Worm (Caenorhabditis elegans) whole organism, early embryonic: ENCODE results near the gene xbx-6.

Experiments
- B0310.2 ChIP-seq: sonication (generic microtip); optimal IDR thresholded peaks from 2 replicates; lab custom pipeline; 2016; ENCODE audit warnings: mild to moderate bottlenecking, missing genetic modification characterization, missing compliant biosample characterization
- ceh-36 ChIP-seq: sonication (generic microtip); optimal IDR thresholded peaks from 2 replicates; lab custom pipeline; 2016; ENCODE audit warnings: missing genetic modification characterization, inconsistent platforms, missing compliant biosample characterization
- hmg-4 ChIP-seq: fragments of 200-800 bp; sonication (Bioruptor generic); optimal IDR thresholded peaks from 2 replicates; lab custom pipeline; 2018; ENCODE audit warnings: mild to moderate bottlenecking, missing genetic modification characterization, missing compliant biosample characterization
- pes-1 ChIP-seq: fragments of 200-800 bp; sonication (Bioruptor generic); IDR thresholded peaks from 2 replicates; pipeline ENCODE4 v1.3.6; 2022; ENCODE audit warnings: missing genetic modification reagents, missing genetic modification characterization, missing compliant biosample characterization
- sea-1 ChIP-seq: fragments of 200-800 bp; sonication (Bioruptor generic); conservative IDR thresholded peaks from 2 replicates; pipeline ENCODE4 v1.3.6; 2022; ENCODE audit warnings: missing genetic modification characterization, missing compliant biosample characterization
- tbx-11 ChIP-seq: fragments of 200-800 bp; sonication (Bioruptor generic); IDR thresholded peaks from 2 replicates; pipeline ENCODE4 v1.3.6; 2022; ENCODE audit warnings: missing genetic modification characterization, missing compliant biosample characterization
- tbx-37 ChIP-seq: fragments of 200-800 bp; sonication (Bioruptor generic); conservative IDR thresholded peaks from 2 replicates; pipeline ENCODE4 v1.3.6; 2022; ENCODE audit warnings: missing genetic modification reagents, missing genetic modification characterization, missing compliant biosample characterization
- tra-4 ChIP-seq: sonication (generic microtip); optimal IDR thresholded peaks from 2 replicates; lab custom pipeline; 2017; ENCODE audit warnings: missing genetic modification characterization, missing compliant biosample characterization

The xbx-6 gene

ce11 chrV:9756242-9756641 lies 53.4 kb downstream of the xbx-6 start, which contains the start of gene hrg-3:
hrg-3 (plus strand) TSS chrV:9756468.
- no peak for TF ChIP-seq tbx-37
- TF ChIP-seq tra-4 (tag; lab: Kevin White, UChicago), result no peak
- TF ChIP-seq sea-1 (GFP tag; lab: Robert Waterston, UW), result no peak
- no peak for TF ChIP-seq hmg-4 (GFP tag; lab: Kevin White, UChicago)
- no peak for TF ChIP-seq B0310.2
- no peak for TF ChIP-seq tbx-11
- TF ChIP-seq pes-1, result no peak
- no peak for TF ChIP-seq ceh-36 (tag; lab: Kevin White, UChicago)
